Worm (Caenorhabditis elegans): ENCODE measurements around the gene rpoa-49.

DNA sequence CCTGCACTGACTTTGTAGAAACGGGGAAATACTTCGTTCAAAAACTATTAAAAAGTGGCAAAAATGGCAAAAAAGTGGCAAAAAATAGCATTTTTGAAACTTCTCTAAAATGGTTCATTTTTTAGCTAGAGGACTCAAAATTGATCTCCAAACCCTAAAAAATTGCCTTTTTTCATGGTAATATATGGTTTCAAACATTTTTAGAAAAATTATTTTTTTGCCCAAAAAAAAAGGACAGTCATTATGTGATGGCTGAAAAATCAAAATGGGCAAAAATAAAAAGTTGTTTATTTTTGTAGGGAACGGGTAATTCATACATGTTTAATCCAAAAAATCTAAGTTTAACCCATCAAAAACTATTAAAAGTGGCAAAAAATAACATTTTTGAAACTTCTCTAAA lies 43.1 kb downstream of the rpoa-49 start:
- TF ChIP-seq ceh-9 (tag; optimal IDR thresholded peaks at IDR 0.05) (no peak), nhr-11 (tag; optimal IDR thresholded peaks at IDR 0.05) (no peak), nhr-76 (tag; optimal IDR thresholded peaks at IDR 0.05) (no peak), ceh-82 (tag; optimal IDR thresholded peaks at IDR 0.05) (no peak), nhr-28 (tag; optimal IDR thresholded peaks at IDR 0.05) (no peak), pqm-1 (tag; optimal IDR thresholded peaks at IDR 0.05) (no peak), nfya-1 (tag; optimal IDR thresholded peaks at IDR 0.05; ENCODE audit: insufficient read depth) (no peak), nhr-67 (tag; optimal IDR thresholded peaks at IDR 0.05) (no peak), ceh-28 (tag; optimal IDR thresholded peaks at IDR 0.05) (no peak), unc-62 (GFP tag; optimal IDR thresholded peaks at IDR 0.05) (no peak), ztf-4 (tag; optimal IDR thresholded peaks at IDR 0.05) (no peak)
